Worm (Caenorhabditis elegans) whole organism, L4 larva: ENCODE data around the gene B0563.9.

Experiments
- F10B5.3 ChIP-seq: sonication (generic microtip); optimal IDR thresholded peaks from 2 replicates; lab custom pipeline; 2016; ENCODE audit warnings: mild to moderate bottlenecking, missing genetic modification characterization, missing compliant biosample characterization
- F37D6.2 ChIP-seq: sonication (generic microtip); optimal IDR thresholded peaks from 2 replicates; lab custom pipeline; 2016; ENCODE audit warnings: mild to moderate bottlenecking, missing genetic modification characterization, missing compliant biosample characterization
- R02D3.7 ChIP-seq: fragments of 150-350 bp; sonication (generic microtip); optimal IDR thresholded peaks from 3 replicates; lab custom pipeline; 2014; ENCODE audit warnings: missing biosample characterization, missing genetic modification characterization
- Y75B8A.6 ChIP-seq: fragments of 200-800 bp; sonication (Bioruptor generic); IDR thresholded peaks from 2 replicates; pipeline ENCODE4 v1.3.6; 2022; ENCODE audit warnings: missing genetic modification reagents, missing genetic modification characterization, missing compliant biosample characterization
- arid-1 ChIP-seq: fragments of 200-800 bp; sonication (Bioruptor generic); conservative IDR thresholded peaks from 2 replicates; pipeline ENCODE4 v1.3.6; 2022; ENCODE audit warnings: missing genetic modification reagents, missing genetic modification characterization, missing compliant biosample characterization
- ceh-28 ChIP-seq: fragments of 150-350 bp; optimal IDR thresholded peaks from 2 replicates; lab custom pipeline; 2014; ENCODE audit warnings: missing biosample characterization, missing genetic modification reagents, missing genetic modification characterization
- ceh-32 ChIP-seq: sonication (generic microtip); optimal IDR thresholded peaks from 2 replicates; lab custom pipeline; 2016; ENCODE audit warnings: mild to moderate bottlenecking, missing genetic modification characterization, missing compliant biosample characterization; ENCODE audit not compliant: poor library complexity
- ceh-44 ChIP-seq: fragments of 200-800 bp; sonication (Bioruptor generic); IDR thresholded peaks from 2 replicates; pipeline ENCODE4 v1.3.6; 2022; ENCODE audit warnings: missing genetic modification reagents, missing genetic modification characterization, missing compliant biosample characterization
- cey-2 ChIP-seq: sonication (generic microtip); optimal IDR thresholded peaks from 3 replicates; lab custom pipeline; 2017; ENCODE audit warnings: missing genetic modification characterization, mild to moderate bottlenecking, missing compliant biosample characterization, antibody characterized with exemption, borderline replicate concordance; ENCODE audit not compliant: insufficient read depth
- ctbp-1 ChIP-seq: fragments of 200-800 bp; sonication (Bioruptor generic); IDR thresholded peaks from 2 replicates; pipeline ENCODE4 v1.3.6; 2022; ENCODE audit warnings: missing genetic modification reagents, missing genetic modification characterization, missing compliant biosample characterization
- dmd-8 ChIP-seq: fragments of 200-800 bp; sonication (Bioruptor generic); IDR thresholded peaks from 2 replicates; pipeline ENCODE4 v1.3.6; 2022; ENCODE audit warnings: missing genetic modification characterization, missing compliant biosample characterization
- dpl-1 ChIP-seq: fragments of 150-350 bp; optimal IDR thresholded peaks from 2 replicates; lab custom pipeline; 2014; ENCODE audit warnings: missing biosample characterization, missing genetic modification reagents, missing genetic modification characterization
- duxl-1 ChIP-seq: sonication (generic microtip); optimal IDR thresholded peaks from 2 replicates; lab custom pipeline; 2016; ENCODE audit warnings: mild to moderate bottlenecking, missing genetic modification characterization, moderate library complexity, missing compliant biosample characterization; ENCODE audit not compliant: poor library complexity
- fkh-10 ChIP-seq: fragments of 150-350 bp; optimal IDR thresholded peaks from 2 replicates; lab custom pipeline; 2014; ENCODE audit warnings: missing biosample characterization, missing genetic modification reagents, missing genetic modification characterization
- fos-1 ChIP-seq: fragments of 150-350 bp; optimal IDR thresholded peaks from 2 replicates; lab custom pipeline; 2014; ENCODE audit warnings: missing biosample characterization, missing genetic modification characterization
- hmg-1.1 ChIP-seq: fragments of 200-800 bp; sonication (Bioruptor generic); IDR thresholded peaks from 2 replicates; pipeline ENCODE4 v1.3.6; 2022; ENCODE audit warnings: missing genetic modification reagents, missing genetic modification characterization, missing compliant biosample characterization
- lin-13 ChIP-seq: fragments of 150-350 bp; optimal IDR thresholded peaks from 2 replicates; lab custom pipeline; 2014; ENCODE audit warnings: missing biosample characterization, missing genetic modification reagents, missing genetic modification characterization
- madf-5 ChIP-seq, 2 experiments: fragments of 200-800 bp; sonication (Bioruptor generic); IDR thresholded peaks; 2 replicates each; pipeline ENCODE4 v1.3.6; 2022; ENCODE audit warnings: missing compliant biosample characterization in 2 of 2, missing genetic modification characterization in 2 of 2
- madf-9 ChIP-seq: fragments of 200-800 bp; sonication (Bioruptor generic); conservative IDR thresholded peaks from 2 replicates; pipeline ENCODE4 v1.3.6; 2022; ENCODE audit warnings: missing genetic modification reagents, missing genetic modification characterization, missing compliant biosample characterization
- mdl-1 ChIP-seq, 2 experiments: fragments of 150-350 bp in 1 of 2; sonication (generic microtip) in 1 of 2; optimal IDR thresholded peaks; 2 replicates each; lab custom pipeline; 2014 to 2017; ENCODE audit warnings: missing biosample characterization in 2 of 2, missing genetic modification characterization in 2 of 2
- mdt-29 ChIP-seq: fragments of 200-800 bp; sonication (Bioruptor generic); IDR thresholded peaks from 2 replicates; pipeline ENCODE4 v1.3.6; 2022; ENCODE audit warnings: missing genetic modification reagents, missing genetic modification characterization, missing compliant biosample characterization
- mxl-3 ChIP-seq: fragments of 200-800 bp; sonication (Bioruptor generic); optimal IDR thresholded peaks from 2 replicates; lab custom pipeline; 2018; ENCODE audit warnings: mild to moderate bottlenecking, missing genetic modification characterization, missing compliant biosample characterization
- nhr-25 ChIP-seq: sonication (generic microtip); optimal IDR thresholded peaks from 2 replicates; lab custom pipeline; 2017; ENCODE audit warnings: missing genetic modification characterization, mild to moderate bottlenecking, missing compliant biosample characterization, antibody characterized with exemption, moderate library complexity, borderline replicate concordance; ENCODE audit not compliant: insufficient read depth
- nhr-28 ChIP-seq: fragments of 150-350 bp; optimal IDR thresholded peaks from 2 replicates; lab custom pipeline; 2014; ENCODE audit warnings: missing biosample characterization, missing genetic modification characterization
- nhr-41 ChIP-seq: fragments of 200-800 bp; sonication (Bioruptor generic); IDR thresholded peaks from 2 replicates; pipeline ENCODE4 v1.3.6; 2022; ENCODE audit warnings: missing genetic modification reagents, missing genetic modification characterization, missing compliant biosample characterization
- nhr-76 ChIP-seq: fragments of 150-350 bp; optimal IDR thresholded peaks from 2 replicates; lab custom pipeline; 2014; ENCODE audit warnings: missing biosample characterization, missing genetic modification characterization
- pha-4 ChIP-seq, 2 experiments: fragments of 150-350 bp in 1 of 2; fragments of 200-800 bp in 1 of 2; sonication (Bioruptor generic) in 1 of 2; IDR thresholded peaks in 1 of 2; optimal IDR thresholded peaks in 1 of 2; 2 replicates each; pipeline versions ENCODE4 v1.3.6 to Lab custom; 2014 to 2022; ENCODE audit warnings: missing genetic modification characterization in 2 of 2, missing genetic modification reagents in 2 of 2, missing biosample characterization in 1 of 2, missing compliant biosample characterization in 1 of 2
- php-3 ChIP-seq: fragments of 200-800 bp; sonication (Bioruptor generic); IDR thresholded peaks from 2 replicates; pipeline ENCODE4 v1.3.6; 2022; ENCODE audit warnings: missing genetic modification reagents, missing genetic modification characterization, missing compliant biosample characterization
- rbr-2 ChIP-seq: sonication (generic microtip); optimal IDR thresholded peaks from 2 replicates; lab custom pipeline; 2016; ENCODE audit warnings: missing genotype, missing genetic modification characterization, missing compliant biosample characterization
- snpc-1.2 ChIP-seq: fragments of 200-800 bp; sonication (Bioruptor generic); IDR thresholded peaks from 2 replicates; pipeline ENCODE4 v1.3.6; 2022; ENCODE audit warnings: missing genetic modification reagents, missing genetic modification characterization, missing compliant biosample characterization
- spr-1 ChIP-seq: sonication (generic microtip); optimal IDR thresholded peaks from 2 replicates; lab custom pipeline; 2016; ENCODE audit warnings: mild to moderate bottlenecking, missing genetic modification characterization, missing compliant biosample characterization
- tra-1 ChIP-seq: fragments of 200-800 bp; sonication (Bioruptor generic); IDR thresholded peaks from 2 replicates; pipeline ENCODE4 v1.3.6; 2022; ENCODE audit warnings: missing genetic modification reagents, missing genetic modification characterization, missing compliant biosample characterization
- unc-130 ChIP-seq: sonication (generic microtip); optimal IDR thresholded peaks from 2 replicates; lab custom pipeline; 2016; ENCODE audit warnings: missing genetic modification reagents, missing genetic modification characterization, missing compliant biosample characterization
- unc-62 ChIP-seq, 3 experiments: fragments of 150-350 bp in 1 of 3; sonication (generic microtip); optimal IDR thresholded peaks in 2 of 3; peaks in 1 of 3; 1 replicate in 1 of 3; 2 replicates in 2 of 3; lab custom pipeline; 2014 to 2017; ENCODE audit warnings: missing biosample characterization in 3 of 3, missing genetic modification characterization in 3 of 3, missing genetic modification reagents in 3 of 3, missing genotype in 1 of 3
- zag-1 ChIP-seq: fragments of 150-350 bp; optimal IDR thresholded peaks from 2 replicates; lab custom pipeline; 2014; ENCODE audit warnings: missing biosample characterization, missing genetic modification characterization
- zip-11 ChIP-seq: fragments of 200-800 bp; sonication (Bioruptor generic); IDR thresholded peaks from 2 replicates; pipeline ENCODE4 v1.3.6; 2022; ENCODE audit warnings: missing genetic modification characterization, missing compliant biosample characterization
- ztf-7 ChIP-seq: fragments of 150-350 bp; optimal IDR thresholded peaks from 2 replicates; lab custom pipeline; 2014; ENCODE audit warnings: missing biosample characterization, missing genetic modification characterization

The B0563.9 gene

ce11 chrX:9172278-9172677, 3.9 kb downstream of the B0563.9 start, which contains the start of gene B0563.18:
Gene B0563.18, plus strand, starts transcription at chrX:9172578.
- no peak for TF ChIP-seq ceh-44 (GFP tag; lab: Robert Waterston, UW)
- TF ChIP-seq mdl-1 (tag; optimal IDR thresholded peaks at IDR 0.05; lab: Kevin White, UChicago) = no peak
- TF ChIP-seq, all 104 proteins: peak for 0

- TF ChIP-seq unc-62 (GFP tag; optimal IDR thresholded peaks at IDR 0.05 in 1 of 2; lab: Kevin White, UChicago) = peak in 1 of 2 experiments; percentile 94
- no peak for TF ChIP-seq unc-62 (tag; optimal IDR thresholded peaks at IDR 0.05; lab: Kevin White, UChicago)
- no peak for TF ChIP-seq unc-130 (GFP tag; lab: Kevin White, UChicago)
Measured at ce11 chrX:9172733-9173132, 4.4 kb downstream of the B0563.9 start.

- TF ChIP-seq zip-11 (GFP tag; lab: Robert Waterston, UW) (no peak), fkh-10 (GFP tag; lab: Kevin White, UChicago) (no peak), F10B5.3 (no peak), dmd-8 (GFP tag; lab: Robert Waterston, UW) (no peak), madf-5 (GFP tag; IDR thresholded peaks at IDR 0.05; lab: Robert Waterston, UW) (no peak), spr-1 (tag; lab: Kevin White, UChicago) (no peak), tra-1 (no peak), snpc-1.2 (GFP tag; lab: Robert Waterston, UW) (no peak), unc-130 (GFP tag; lab: Kevin White, UChicago) (no peak), nhr-28 (tag; lab: Kevin White, UChicago) (no peak)
Measured at ce11 chrX:9174409-9174808, 6.1 kb downstream of the B0563.9 start, which contains the start of gene B0563.8. Gene B0563.8, minus strand, starts transcription at chrX:9174509.

- TF ChIP-seq php-3 (no peak), pha-4 (GFP tag; IDR thresholded peaks at IDR 0.05; lab: Robert Waterston, UW) (no peak), pha-4 (tag; optimal IDR thresholded peaks at IDR 0.05; lab: Kevin White, UChicago) (no peak), mxl-3 (GFP tag; lab: Kevin White, UChicago) (no peak), lin-13 (no peak), nhr-41 (no peak), spr-1 (tag; lab: Kevin White, UChicago) (no peak), cey-2 (tag; lab: Kevin White, UChicago) (no peak)
- TF ChIP-seq, all 104 proteins: peak for 0
Measured at ce11 chrX:9180823-9181222, 12.5 kb downstream of the B0563.9 start, which contains the start of gene Y81B9A.4. Gene Y81B9A.4, minus strand, starts transcription at chrX:9180923.

- TF ChIP-seq pha-4 (GFP tag; IDR thresholded peaks at IDR 0.05; lab: Robert Waterston, UW) (no peak), pha-4 (tag; optimal IDR thresholded peaks at IDR 0.05; lab: Kevin White, UChicago) (no peak), nhr-25 (tag; lab: Kevin White, UChicago) (no peak), mdt-29 (no peak), madf-9 (GFP tag; lab: Robert Waterston, UW) (no peak), R02D3.7 (no peak), fos-1 (tag; lab: Kevin White, UChicago) (no peak), nhr-76 (no peak), ceh-28 (tag; lab: Kevin White, UChicago) (no peak), ztf-7 (tag; lab: Kevin White, UChicago) (no peak), zag-1 (tag; lab: Kevin White, UChicago) (no peak), ceh-32 (tag; lab: Kevin White, UChicago) (no peak), ctbp-1 (no peak), hmg-1.1 (GFP tag; lab: Robert Waterston, UW) (no peak), Y75B8A.6 (no peak), arid-1 (GFP tag; lab: Robert Waterston, UW) (no peak), dpl-1 (GFP tag; lab: Kevin White, UChicago) (no peak), F37D6.2 (tag; lab: Kevin White, UChicago) (no peak), rbr-2 (no peak), duxl-1 (tag; lab: Kevin White, UChicago) (no peak)
- TF ChIP-seq, all 104 proteins: peak for 0
Measured at ce11 chrX:9182140-9182539, 13.8 kb downstream of the B0563.9 start, which contains the start of gene Y81B9A.3. Gene Y81B9A.3, plus strand, starts transcription at chrX:9182440.
